Fruit fly (Drosophila melanogaster) whole organism, embryonic: ENCODE results near the gene Arl5.

ENCODE experiments used
- Atf-2 ChIP-seq: fragments of 200-800 bp; sonication (Bioruptor generic); optimal IDR thresholded peaks from 2 replicates; lab custom pipeline; 2016; ENCODE audit warnings: missing biosample characterization, missing genetic modification characterization
- C15 ChIP-seq: fragments of 200-800 bp; sonication (Bioruptor generic); IDR thresholded peaks from 3 replicates; pipeline ENCODE4 v1.3.6; 2022; ENCODE audit warnings: missing biosample characterization, missing genetic modification characterization
- CG10959 ChIP-seq: fragments of 200-800 bp; sonication (Bioruptor generic); IDR thresholded peaks from 2 replicates; pipeline ENCODE4 v1.3.6; 2022; ENCODE audit warnings: missing biosample characterization, missing genetic modification characterization
- CG13894 ChIP-seq: fragments of 200-800 bp; sonication (Bioruptor generic); optimal IDR thresholded peaks from 3 replicates; lab custom pipeline; 2018; ENCODE audit warnings: missing biosample characterization, mild to moderate bottlenecking, missing genetic modification characterization, moderate library complexity
- CG14441 ChIP-seq: fragments of 200-800 bp; sonication (Bioruptor generic); IDR thresholded peaks from 2 replicates; pipeline ENCODE4 v1.3.6; 2022; ENCODE audit warnings: missing biosample characterization, missing genetic modification characterization
- CG15073 ChIP-seq: fragments of 200-800 bp; sonication (Bioruptor generic); optimal IDR thresholded peaks from 2 replicates; lab custom pipeline; 2016; ENCODE audit warnings: missing biosample characterization, missing genetic modification characterization
- CG16779 ChIP-seq: fragments of 200-800 bp; sonication (Bioruptor generic); IDR thresholded peaks from 2 replicates; pipeline ENCODE4 v1.3.6; 2022; ENCODE audit warnings: missing biosample characterization, missing genetic modification characterization
- CG17186 ChIP-seq: fragments of 200-800 bp; sonication (Bioruptor generic); optimal IDR thresholded peaks from 3 replicates; lab custom pipeline; 2017; ENCODE audit warnings: missing biosample characterization, missing genetic modification reagents, missing genetic modification characterization
- CG17359 ChIP-seq: fragments of 200-800 bp; sonication (Bioruptor generic); optimal IDR thresholded peaks from 3 replicates; lab custom pipeline; 2018; ENCODE audit warnings: missing biosample characterization, mild to moderate bottlenecking, missing genetic modification characterization, moderate library complexity
- CG17361 ChIP-seq: fragments of 200-800 bp; sonication (Bioruptor generic); IDR thresholded peaks from 3 replicates; pipeline ENCODE4 v1.3.6; 2022; ENCODE audit warnings: missing biosample characterization, missing genetic modification characterization
- CG17912 ChIP-seq: fragments of 200-800 bp; sonication (Bioruptor generic); optimal IDR thresholded peaks from 2 replicates; lab custom pipeline; 2018; ENCODE audit warnings: missing biosample characterization, mild to moderate bottlenecking, missing genetic modification characterization
- CG18011 ChIP-seq: fragments of 200-800 bp; sonication (Bioruptor generic); optimal IDR thresholded peaks from 2 replicates; lab custom pipeline; 2017; ENCODE audit warnings: missing biosample characterization, missing genetic modification characterization, mild to moderate bottlenecking, moderate library complexity, missing genotype
- CG18599 ChIP-seq: fragments of 200-800 bp; sonication (Bioruptor generic); optimal IDR thresholded peaks from 3 replicates; lab custom pipeline; 2017; ENCODE audit warnings: missing biosample characterization, missing genetic modification characterization, mild to moderate bottlenecking, moderate library complexity, missing genetic modification reagents
- CG2120 ChIP-seq: fragments of 200-800 bp; sonication (Bioruptor generic); optimal IDR thresholded peaks from 3 replicates; lab custom pipeline; 2016; ENCODE audit warnings: missing biosample characterization, missing genetic modification characterization
- CG2129 ChIP-seq: fragments of 200-800 bp; sonication (Bioruptor generic); IDR thresholded peaks from 2 replicates; pipeline ENCODE4 v1.3.6; 2022; ENCODE audit warnings: missing biosample characterization, missing genetic modification characterization; ENCODE audit not compliant: partially characterized antibody
- CG31441 ChIP-seq: fragments of 200-800 bp; sonication (Bioruptor generic); IDR thresholded peaks from 2 replicates; pipeline ENCODE4 v1.3.6; 2022; ENCODE audit warnings: missing biosample characterization, missing genetic modification characterization
- CG32767 ChIP-seq: fragments of 200-800 bp; sonication (Bioruptor generic); IDR thresholded peaks from 2 replicates; pipeline ENCODE4 v1.3.6; 2022; ENCODE audit warnings: missing biosample characterization, missing genetic modification characterization
- CG3847 ChIP-seq: fragments of 200-800 bp; sonication (Bioruptor generic); IDR thresholded peaks from 2 replicates; pipeline ENCODE4 v1.3.6; 2022; ENCODE audit warnings: missing biosample characterization, missing genetic modification characterization
- CG4328 ChIP-seq: fragments of 200-800 bp; sonication (Bioruptor generic); optimal IDR thresholded peaks from 3 replicates; lab custom pipeline; 2017; ENCODE audit warnings: missing biosample characterization, missing genetic modification reagents, missing genetic modification characterization
- CG4360 ChIP-seq: fragments of 200-800 bp; sonication (Bioruptor generic); IDR thresholded peaks from 2 replicates; pipeline ENCODE4 v1.3.6; 2022; ENCODE audit warnings: missing biosample characterization, missing genetic modification characterization
- CG6175 ChIP-seq: fragments of 200-800 bp; sonication (Bioruptor generic); IDR thresholded peaks from 3 replicates; pipeline ENCODE4 v1.3.6; 2022; ENCODE audit warnings: missing biosample characterization, missing genetic modification characterization
- CG6683 ChIP-seq: fragments of 200-800 bp; sonication (Bioruptor generic); optimal IDR thresholded peaks from 2 replicates; lab custom pipeline; 2017; ENCODE audit warnings: missing biosample characterization, mild to moderate bottlenecking, missing genetic modification characterization, missing genetic modification reagents
- CG6813 ChIP-seq: fragments of 200-800 bp; sonication (Bioruptor generic); optimal IDR thresholded peaks from 2 replicates; lab custom pipeline; 2017; ENCODE audit warnings: missing biosample characterization, missing genetic modification characterization, mild to moderate bottlenecking, moderate library complexity, missing genetic modification reagents
- CG7839 ChIP-seq: fragments of 200-800 bp; sonication (Bioruptor generic); optimal IDR thresholded peaks from 3 replicates; lab custom pipeline; 2018; ENCODE audit warnings: missing biosample characterization, mild to moderate bottlenecking, missing genetic modification characterization, moderate library complexity
- CG8765 ChIP-seq: fragments of 200-800 bp; sonication (Bioruptor generic); IDR thresholded peaks from 2 replicates; pipeline ENCODE4 v1.3.6; 2022; ENCODE audit warnings: missing biosample characterization, missing genetic modification characterization
- Dip3 ChIP-seq: fragments of 200-800 bp; sonication (Bioruptor generic); optimal IDR thresholded peaks from 3 replicates; lab custom pipeline; 2016; ENCODE audit warnings: missing biosample characterization, missing genetic modification characterization
- E2f1 ChIP-seq: fragments of 200-800 bp; sonication (Bioruptor generic); IDR thresholded peaks from 2 replicates; pipeline ENCODE4 v1.3.6; 2022; ENCODE audit warnings: missing biosample characterization, missing genetic modification characterization
- Hand ChIP-seq: fragments of 200-800 bp; sonication (Bioruptor generic); optimal IDR thresholded peaks from 2 replicates; lab custom pipeline; 2017; ENCODE audit warnings: mild to moderate bottlenecking, missing biosample characterization, missing genetic modification reagents, missing genetic modification characterization
- Hr78 ChIP-seq, 2 experiments: fragments of 200-800 bp in 1 of 2; fragments of >200 bp in 1 of 2; sonication (Bioruptor generic) in 1 of 2; optimal IDR thresholded peaks; 2 replicates each; lab custom pipeline; 2017 to 2019; ENCODE audit warnings: missing biosample characterization in 2 of 2, missing genetic modification characterization in 2 of 2, mild to moderate bottlenecking in 1 of 2, moderate library complexity in 1 of 2
- NFAT ChIP-seq: fragments of 200-800 bp; sonication (Bioruptor generic); IDR thresholded peaks from 2 replicates; pipeline ENCODE4 v1.3.6; 2022; ENCODE audit warnings: missing biosample characterization, missing genetic modification characterization
- Neu2 ChIP-seq: fragments of 200-800 bp; sonication (Bioruptor generic); optimal IDR thresholded peaks from 3 replicates; lab custom pipeline; 2016; ENCODE audit warnings: missing biosample characterization, missing genetic modification characterization, borderline replicate concordance
- ab ChIP-seq: fragments of 200-800 bp; sonication (Bioruptor generic); optimal IDR thresholded peaks from 2 replicates; lab custom pipeline; 2016; ENCODE audit warnings: missing biosample characterization, missing genetic modification characterization
- ac ChIP-seq: fragments of 200-800 bp; sonication (Bioruptor generic); optimal IDR thresholded peaks from 3 replicates; lab custom pipeline; 2017; ENCODE audit warnings: missing biosample characterization, mild to moderate bottlenecking, missing genetic modification characterization
- bigmax ChIP-seq: fragments of 200-800 bp; sonication (Bioruptor generic); optimal IDR thresholded peaks from 2 replicates; lab custom pipeline; 2018; ENCODE audit warnings: missing biosample characterization, mild to moderate bottlenecking, missing genetic modification characterization
- chinmo ChIP-seq: fragments of 200-800 bp; sonication (Bioruptor generic); IDR thresholded peaks from 4 replicates; pipeline ENCODE4 v1.3.6; 2022; ENCODE audit warnings: missing biosample characterization, missing genetic modification characterization; ENCODE audit not compliant: partially characterized antibody
- gsb-n ChIP-seq: fragments of 200-800 bp; sonication (Bioruptor generic); optimal IDR thresholded peaks from 3 replicates; lab custom pipeline; 2018; ENCODE audit warnings: missing biosample characterization, mild to moderate bottlenecking, missing genetic modification characterization
- mirr ChIP-seq: fragments of 200-800 bp; sonication (Bioruptor generic); optimal IDR thresholded peaks from 3 replicates; lab custom pipeline; 2018; ENCODE audit warnings: missing biosample characterization, mild to moderate bottlenecking, missing genetic modification characterization
- nmo ChIP-seq: fragments of 200-800 bp; sonication (Bioruptor generic); optimal IDR thresholded peaks from 2 replicates; lab custom pipeline; 2018; ENCODE audit warnings: missing biosample characterization, mild to moderate bottlenecking, missing genetic modification characterization, moderate library complexity
- onecut ChIP-seq: fragments of 200-800 bp; sonication (Bioruptor generic); IDR thresholded peaks from 2 replicates; pipeline ENCODE4 v1.3.6; 2022; ENCODE audit warnings: missing biosample characterization, missing genetic modification characterization
- peb ChIP-seq: fragments of 200-800 bp; sonication (Bioruptor generic); IDR thresholded peaks from 2 replicates; pipeline ENCODE4 v1.3.6; 2022; ENCODE audit warnings: missing biosample characterization, missing genetic modification characterization
- pfk ChIP-seq: fragments of 200-800 bp; sonication (Bioruptor generic); optimal IDR thresholded peaks from 2 replicates; lab custom pipeline; 2018; ENCODE audit warnings: missing biosample characterization, mild to moderate bottlenecking, missing genetic modification characterization, moderate library complexity
- pros ChIP-seq: fragments of 200-800 bp; sonication (Bioruptor generic); optimal IDR thresholded peaks from 3 replicates; lab custom pipeline; 2019; ENCODE audit warnings: missing biosample characterization, mild to moderate bottlenecking, missing genetic modification characterization, moderate library complexity
- psq ChIP-seq: fragments of 200-800 bp; sonication (Bioruptor generic); optimal IDR thresholded peaks from 2 replicates; lab custom pipeline; 2017; ENCODE audit warnings: missing biosample characterization, missing genetic modification characterization
- run ChIP-seq: fragments of 200-800 bp; sonication (Bioruptor generic); optimal IDR thresholded peaks from 3 replicates; lab custom pipeline; 2018; ENCODE audit warnings: missing biosample characterization, mild to moderate bottlenecking, missing genetic modification characterization
- sisA ChIP-seq: fragments of 200-800 bp; sonication (Bioruptor generic); IDR thresholded peaks from 2 replicates; pipeline ENCODE4 v1.3.6; 2022; ENCODE audit warnings: missing biosample characterization, missing genetic modification characterization
- sqz ChIP-seq: fragments of 200-800 bp; sonication (Bioruptor generic); optimal IDR thresholded peaks from 3 replicates; lab custom pipeline; 2018; ENCODE audit warnings: missing biosample characterization, mild to moderate bottlenecking, missing genetic modification characterization
- zen2 ChIP-seq: fragments of 200-800 bp; sonication (Bioruptor generic); IDR thresholded peaks from 3 replicates; pipeline ENCODE4 v1.3.6; 2022; ENCODE audit warnings: missing biosample characterization, missing genetic modification characterization; ENCODE audit not compliant: partially characterized antibody

Arl5 gene

DNA sequence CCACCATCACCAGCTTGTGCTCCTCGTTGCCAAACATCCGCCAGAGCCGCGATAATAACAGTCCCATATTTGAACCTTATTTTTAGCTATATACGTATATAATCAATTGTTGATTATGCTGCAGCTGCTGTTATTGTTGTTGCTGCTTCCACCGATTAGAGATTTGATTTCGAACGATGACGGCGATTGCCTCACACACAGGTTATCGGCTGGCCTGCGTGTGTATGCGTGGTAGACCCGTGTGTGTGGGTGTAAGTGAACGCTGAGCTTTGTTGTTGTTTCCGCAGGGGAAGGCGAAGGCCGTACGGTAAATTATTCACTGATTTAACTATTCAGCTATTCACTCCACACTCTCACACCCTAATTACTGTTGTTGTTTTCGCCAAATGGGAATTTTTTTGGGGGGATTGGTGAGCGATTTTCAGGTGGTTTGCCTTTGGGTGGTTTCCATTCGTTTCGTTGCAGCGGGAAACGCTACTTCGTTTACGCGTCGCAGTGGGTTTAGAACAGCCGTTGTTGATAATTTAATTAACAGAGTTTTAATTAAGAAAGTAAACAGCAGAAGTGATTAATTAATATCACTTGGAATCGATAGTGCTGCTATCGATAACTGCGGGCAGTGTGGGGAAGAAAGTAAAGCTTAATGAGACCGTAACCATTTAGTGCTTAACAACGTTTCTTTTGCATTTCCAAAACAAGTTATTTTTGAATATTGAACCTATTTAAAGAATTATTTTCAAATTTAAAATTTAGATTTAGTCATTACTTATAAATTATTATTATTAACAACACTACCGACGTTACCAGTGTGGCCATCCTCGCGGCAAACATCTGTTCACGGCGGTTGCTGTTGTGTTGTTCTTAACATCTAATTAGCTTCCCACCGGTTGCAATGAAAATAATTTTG is at the start of gene Arl5, which contains the start of gene CG13671 (continued):
- TF ChIP-seq gsb-n (tag; lab: Kevin White, UChicago), result peak; percentile 76
- TF ChIP-seq CG17912 (GFP tag; lab: Kevin White, UChicago), result no peak
- peak; percentile 58; the same call in 1 of the 2 replicates for TF ChIP-seq CG8765 (GFP tag; lab: Robert Waterston, UW)
- peak; percentile 44; the same call in 2 of the 3 replicates for TF ChIP-seq zen2
- no peak for TF ChIP-seq Hr78 (GFP tag; optimal IDR thresholded peaks at IDR 0.05; lab: Kevin White, UChicago)
- TF ChIP-seq CG32767 (GFP tag; lab: Robert Waterston, UW), result peak; percentile 40; the same call in 1 of the 2 replicates
- TF ChIP-seq CG4328 (GFP tag; lab: Kevin White, UChicago), result peak; percentile 27
- TF ChIP-seq chinmo (GFP tag; lab: Robert Waterston, UW), result peak; percentile 84; the same call in 2 of the 4 replicates
- TF ChIP-seq nmo, result peak; percentile 81
- no peak for TF ChIP-seq ac (GFP tag; lab: Kevin White, UChicago)
- TF ChIP-seq CG18599 (GFP tag; lab: Kevin White, UChicago), result peak; percentile 83
- TF ChIP-seq peb (GFP tag; lab: Robert Waterston, UW), result peak; percentile 52
- no peak for TF ChIP-seq Neu2
- no peak for TF ChIP-seq CG13894 (tag; lab: Kevin White, UChicago)
- peak; percentile 72 for TF ChIP-seq CG18011 (GFP tag; lab: Kevin White, UChicago)
- TF ChIP-seq pros, result no peak
- peak; percentile 10 for TF ChIP-seq Atf-2 (GFP tag; lab: Kevin White, UChicago)
- TF ChIP-seq CG2129 (GFP tag; lab: Robert Waterston, UW), result peak; percentile 52
- TF ChIP-seq E2f1 (GFP tag; lab: Robert Waterston, UW), result peak; percentile 71
- TF ChIP-seq Hand, result no peak
- no peak for TF ChIP-seq run (tag; lab: Kevin White, UChicago)
- peak; percentile 85 for TF ChIP-seq CG4360
- peak; percentile 43 for TF ChIP-seq CG6683
- TF ChIP-seq pfk (GFP tag; lab: Kevin White, UChicago), result no peak
- no peak for TF ChIP-seq onecut (GFP tag; lab: Robert Waterston, UW)
- peak; percentile 63 for TF ChIP-seq psq (GFP tag; lab: Kevin White, UChicago)
- TF ChIP-seq CG16779, result no peak
- TF ChIP-seq sisA (GFP tag; lab: Robert Waterston, UW), result peak; percentile 85
- peak; percentile 85; the same call in 2 of the 3 replicates for TF ChIP-seq CG17361 (GFP tag; lab: Robert Waterston, UW)
- peak; percentile 27 for TF ChIP-seq mirr
- no peak for TF ChIP-seq sqz (GFP tag; lab: Kevin White, UChicago)
- peak; percentile 74 for TF ChIP-seq CG14441 (GFP tag; lab: Robert Waterston, UW)
- TF ChIP-seq CG31441 (GFP tag; lab: Robert Waterston, UW), result peak; percentile 78
- no peak for TF ChIP-seq bigmax (GFP tag; lab: Kevin White, UChicago)
- peak; percentile 77 for TF ChIP-seq CG17359 (tag; lab: Kevin White, UChicago)
- TF ChIP-seq Dip3 (GFP tag; lab: Kevin White, UChicago), result peak; percentile 79
- peak; percentile 23; the same call in 1 of the 2 replicates for TF ChIP-seq CG10959 (GFP tag; lab: Robert Waterston, UW)
- peak; percentile 60 for TF ChIP-seq CG7839 (tag; lab: Kevin White, UChicago)
- 0 out of 3 replicates have a peak, but pooled peaks have one; percentile 42 for TF ChIP-seq CG6175
- peak; percentile 6 for TF ChIP-seq ab (GFP tag; lab: Kevin White, UChicago)
- peak; percentile 23 for TF ChIP-seq CG15073
- peak; percentile 54; the same call in 1 of the 2 replicates for TF ChIP-seq NFAT (GFP tag; lab: Robert Waterston, UW)
- TF ChIP-seq C15 (GFP tag; lab: Robert Waterston, UW), result peak; percentile 64; the same call in 1 of the 3 replicates
- peak; percentile 21 for TF ChIP-seq CG6813 (GFP tag; lab: Kevin White, UChicago)
- peak; percentile 3 for TF ChIP-seq CG17186
- TF ChIP-seq CG2120 (GFP tag; lab: Kevin White, UChicago), result peak; percentile 84
- peak; percentile 75 for TF ChIP-seq CG3847
